Worm (Caenorhabditis elegans) whole organism, L1 larva: Measurements from ENCODE around the gene fbxa-158.
A peak's percentile ranks its signal among the peaks of the same experiment; 100 is the strongest.
"Not testable (repeated sequence)": the region's sequence is repeated elsewhere in the genome, so short reads cannot be mapped to it uniquely, and the experiment has no call there.

Source experiments
- C04F5.9 ChIP-seq: sonication (generic microtip); optimal IDR thresholded peaks from 2 replicates; lab custom pipeline; 2016; ENCODE audit warnings: missing genetic modification characterization, missing compliant biosample characterization
- C34B4.2 ChIP-seq: sonication (generic microtip); optimal IDR thresholded peaks from 2 replicates; lab custom pipeline; 2017; ENCODE audit warnings: mild to moderate bottlenecking, missing genetic modification characterization, missing compliant biosample characterization
- alr-1 ChIP-seq: fragments of 200-800 bp; sonication (Bioruptor generic); optimal IDR thresholded peaks from 2 replicates; lab custom pipeline; 2018; ENCODE audit warnings: borderline replicate concordance, mild to moderate bottlenecking, missing genetic modification characterization, missing compliant biosample characterization
- ceh-8 ChIP-seq: fragments of 200-800 bp; sonication (Bioruptor generic); optimal IDR thresholded peaks from 2 replicates; lab custom pipeline; 2018; ENCODE audit warnings: mild to moderate bottlenecking, missing genetic modification characterization, moderate library complexity, missing compliant biosample characterization
- ceh-88 ChIP-seq: fragments of 200-800 bp; sonication (Bioruptor generic); IDR thresholded peaks from 2 replicates; pipeline ENCODE4 v1.3.6; 2022; ENCODE audit warnings: missing genetic modification characterization, missing compliant biosample characterization
- ceh-90 ChIP-seq: sonication (generic microtip); optimal IDR thresholded peaks from 2 replicates; lab custom pipeline; 2016; ENCODE audit warnings: missing genetic modification characterization, missing compliant biosample characterization
- ces-1 ChIP-seq: fragments of 150-350 bp; optimal IDR thresholded peaks from 2 replicates; lab custom pipeline; 2014; ENCODE audit warnings: missing biosample characterization, missing genetic modification reagents, missing genetic modification characterization
- efl-1 ChIP-seq, 4 experiments: fragments of 150-350 bp; optimal IDR thresholded peaks in 3 of 4; peaks in 1 of 4; 1 replicate in 1 of 4; 2 replicates in 3 of 4; lab custom pipeline; 2014; ENCODE audit warnings: missing biosample characterization in 2 of 4, missing genetic modification characterization in 2 of 4, missing genetic modification reagents in 2 of 4
- elt-2 ChIP-seq: sonication (generic microtip); optimal IDR thresholded peaks from 2 replicates; lab custom pipeline; 2016; ENCODE audit warnings: missing genetic modification characterization, mild to moderate bottlenecking, inconsistent platforms, missing compliant biosample characterization, missing genetic modification reagents
- elt-3 ChIP-seq, 6 experiments: fragments of 150-350 bp in 1 of 6; sonication (generic microtip); optimal IDR thresholded peaks; 2 replicates each; lab custom pipeline; 2017 to 2018; ENCODE audit warnings: missing biosample characterization in 6 of 6, missing genetic modification characterization in 6 of 6, inconsistent platforms in 1 of 6
- ets-5 ChIP-seq: fragments of 200-800 bp; sonication (Bioruptor generic); IDR thresholded peaks from 2 replicates; pipeline ENCODE4 v1.3.6; 2022; ENCODE audit warnings: missing genetic modification characterization, missing compliant biosample characterization
- isw-1 ChIP-seq: fragments of 200-800 bp; sonication (Bioruptor generic); IDR thresholded peaks from 2 replicates; pipeline ENCODE4 v1.3.6; 2022; ENCODE audit warnings: missing genetic modification characterization, missing compliant biosample characterization
- lin-13 ChIP-seq: fragments of 150-350 bp; optimal IDR thresholded peaks from 2 replicates; lab custom pipeline; 2014; ENCODE audit warnings: missing biosample characterization, missing genetic modification reagents, missing genetic modification characterization
- lin-35 ChIP-seq, 2 experiments: fragments of 150-350 bp; optimal IDR thresholded peaks; 2 replicates each; lab custom pipeline; 2014; ENCODE audit warnings: missing biosample characterization in 2 of 2, missing genetic modification characterization in 2 of 2, missing genetic modification reagents in 2 of 2
- lsy-2 ChIP-seq, 2 experiments: fragments of 150-350 bp; optimal IDR thresholded peaks; 2 replicates each; lab custom pipeline; 2014; ENCODE audit warnings: missing biosample characterization in 2 of 2, missing genetic modification characterization in 2 of 2
- mdl-1 ChIP-seq, 2 experiments: fragments of 150-350 bp; optimal IDR thresholded peaks; 2 replicates each; lab custom pipeline; 2014 to 2017; ENCODE audit warnings: missing biosample characterization in 2 of 2, missing genetic modification characterization in 2 of 2, inconsistent platforms in 1 of 2
- nhr-19 ChIP-seq: fragments of 200-800 bp; sonication (Bioruptor generic); conservative IDR thresholded peaks from 2 replicates; pipeline ENCODE4 v1.3.6; 2022; ENCODE audit warnings: missing genetic modification characterization, missing compliant biosample characterization
- nhr-71 ChIP-seq: sonication (generic microtip); optimal IDR thresholded peaks from 2 replicates; lab custom pipeline; 2016; ENCODE audit warnings: mild to moderate bottlenecking, missing genetic modification characterization, moderate library complexity, missing compliant biosample characterization
- pax-3 ChIP-seq: fragments of 200-800 bp; sonication (Bioruptor generic); optimal IDR thresholded peaks from 2 replicates; lab custom pipeline; 2018; ENCODE audit warnings: mild to moderate bottlenecking, missing genetic modification characterization, moderate library complexity, missing compliant biosample characterization
- snpc-4 ChIP-seq: fragments of 150-350 bp; optimal IDR thresholded peaks from 2 replicates; lab custom pipeline; 2014; ENCODE audit warnings: missing biosample characterization, missing genetic modification characterization
- swsn-7 ChIP-seq: sonication (generic microtip); optimal IDR thresholded peaks from 2 replicates; lab custom pipeline; 2016; ENCODE audit warnings: missing genetic modification characterization, missing compliant biosample characterization
- unc-130 ChIP-seq: fragments of 150-350 bp; optimal IDR thresholded peaks from 2 replicates; lab custom pipeline; 2017; ENCODE audit warnings: missing biosample characterization, missing genetic modification characterization, inconsistent platforms
- unc-30 ChIP-seq: sonication (generic microtip); optimal IDR thresholded peaks from 2 replicates; lab custom pipeline; 2017; ENCODE audit warnings: missing biosample characterization, missing genetic modification characterization
- unc-86 ChIP-seq: sonication (generic microtip); optimal IDR thresholded peaks from 2 replicates; lab custom pipeline; 2016; ENCODE audit warnings: missing genetic modification characterization, missing compliant biosample characterization
- unc-98 ChIP-seq: fragments of 200-800 bp; sonication (Bioruptor generic); IDR thresholded peaks from 2 replicates; pipeline ENCODE4 v1.3.6; 2022; ENCODE audit warnings: missing genetic modification characterization, missing compliant biosample characterization
- zag-1 ChIP-seq: fragments of 150-350 bp; optimal IDR thresholded peaks from 2 replicates; lab custom pipeline; 2014; ENCODE audit warnings: missing biosample characterization, missing genetic modification characterization
- ztf-11 ChIP-seq, 2 experiments: sonication (generic microtip); optimal IDR thresholded peaks; 2 replicates each; lab custom pipeline; 2016 to 2017; ENCODE audit warnings: missing genetic modification characterization in 2 of 2, missing biosample characterization in 1 of 2, missing compliant biosample characterization in 1 of 2

Gene fbxa-158

ce11 chrII:1663516-1663915 lies 42.4 kb upstream of the fbxa-158 start, which contains the start of gene duxl-1 (continued):
- peak in 1 of 2 experiments; percentile 12 for TF ChIP-seq mdl-1 (tag; optimal IDR thresholded peaks at IDR 0.05; lab: Kevin White, UChicago)
- peak in 1 of 2 experiments; percentile 37 for TF ChIP-seq efl-1 (optimal IDR thresholded peaks at IDR 0.05; lab: Kevin White, UChicago)
- TF ChIP-seq efl-1 (GFP tag; optimal IDR thresholded peaks at IDR 0.05 in 1 of 2; lab: Kevin White, UChicago): peak in 1 of 2 experiments; percentile 2
- no peak for TF ChIP-seq unc-30 (tag; lab: Kevin White, UChicago)
- TF ChIP-seq lin-35 (GFP tag; optimal IDR thresholded peaks at IDR 0.05; lab: Kevin White, UChicago): peak in 1 of 2 experiments; percentile 44
- TF ChIP-seq elt-2 (tag; lab: Kevin White, UChicago): peak; percentile 3
- no peak for TF ChIP-seq ztf-11 (tag; optimal IDR thresholded peaks at IDR 0.05; lab: Kevin White, UChicago)

ce11 chrII:1662881-1663280 lies 41.8 kb upstream of the fbxa-158 start, which contains the start of gene ZC204.14:
Gene ZC204.14 (minus strand): TSS chrII:1662949.
- no peak for TF ChIP-seq swsn-7 (tag; lab: Kevin White, UChicago)
- no peak for TF ChIP-seq elt-3 (tag; optimal IDR thresholded peaks at IDR 0.05; lab: Kevin White, UChicago)
- peak in 1 of 2 experiments; percentile 46 for TF ChIP-seq lsy-2 (tag; optimal IDR thresholded peaks at IDR 0.05; lab: Kevin White, UChicago)

ce11 chrII:1661300-1661838 lies 40.3 kb upstream of the fbxa-158 start:
- TF ChIP-seq lsy-2 (tag; optimal IDR thresholded peaks at IDR 0.05; lab: Kevin White, UChicago) (peak in 1 of 2 experiments; percentile 55), ceh-88 (peak; percentile 54), nhr-19 (GFP tag; lab: Robert Waterston, UW) (peak; percentile 41), efl-1 (optimal IDR thresholded peaks at IDR 0.05; lab: Kevin White, UChicago) (peak in 1 of 2 experiments; percentile 9)
- TF ChIP-seq efl-1 (GFP tag; optimal IDR thresholded peaks at IDR 0.05 in 1 of 2; lab: Kevin White, UChicago): not testable (repeated sequence)

- TF ChIP-seq unc-130; elt-3 (tag; optimal IDR thresholded peaks at IDR 0.05; lab: Kevin White, UChicago); ceh-8 (GFP tag; lab: Kevin White, UChicago): not testable (repeated sequence)
Observed at ce11 chrII:1660888-1661287, 39.8 kb upstream of the fbxa-158 start, which contains the start of gene ZC204.13. Gene ZC204.13 (minus strand): TSS chrII:1660988.

ce11 chrII:1659729-1660128 lies 38.6 kb upstream of the fbxa-158 start:
- peak; percentile 74 for TF ChIP-seq elt-2 (tag; lab: Kevin White, UChicago)

- no peak for TF ChIP-seq ceh-90 (tag; lab: Kevin White, UChicago)
- no peak for TF ChIP-seq nhr-71 (tag; lab: Kevin White, UChicago)
- TF ChIP-seq unc-98: no peak
- no peak for TF ChIP-seq elt-2 (tag; lab: Kevin White, UChicago)
- TF ChIP-seq lsy-2 (tag; optimal IDR thresholded peaks at IDR 0.05; lab: Kevin White, UChicago): no peak
- no peak for TF ChIP-seq ceh-8 (GFP tag; lab: Kevin White, UChicago)
- no peak for TF ChIP-seq swsn-7 (tag; lab: Kevin White, UChicago)
- TF ChIP-seq zag-1 (tag; lab: Kevin White, UChicago): no peak
- TF ChIP-seq unc-86 (tag; lab: Kevin White, UChicago): no peak
- TF ChIP-seq snpc-4 (tag; lab: Kevin White, UChicago): no peak
- TF ChIP-seq C34B4.2 (tag; lab: Kevin White, UChicago): no peak
- no peak for TF ChIP-seq lin-13 (GFP tag; lab: Kevin White, UChicago)
- TF ChIP-seq ces-1 (GFP tag; lab: Kevin White, UChicago): no peak
- no peak for TF ChIP-seq unc-130
- TF ChIP-seq pax-3 (tag; lab: Kevin White, UChicago): no peak
- TF ChIP-seq isw-1 (GFP tag; lab: Robert Waterston, UW): no peak
- no peak for TF ChIP-seq ets-5 (GFP tag; lab: Robert Waterston, UW)
- no peak for TF ChIP-seq alr-1 (tag; lab: Kevin White, UChicago)
- no peak for TF ChIP-seq C04F5.9
- TF ChIP-seq, all 84 proteins: peak for 0
Observed at ce11 chrII:1657202-1657601, 36.1 kb upstream of the fbxa-158 start, which contains the start of gene ZC204.12. Gene ZC204.12 (minus strand): TSS chrII:1657302.
